Worm (Caenorhabditis elegans) whole organism, mixed stage, embryonic: ENCODE data around the gene gck-2.

Experiments
- elt-3 ChIP-seq: fragments of 150-350 bp; optimal IDR thresholded peaks from 2 replicates; lab custom pipeline; 2014; ENCODE audit warnings: missing biosample characterization, missing genetic modification characterization
- lin-13 ChIP-seq: fragments of 150-350 bp; optimal IDR thresholded peaks from 2 replicates; lab custom pipeline; 2014; ENCODE audit warnings: missing biosample characterization, missing genetic modification characterization
- nhr-2 ChIP-seq: fragments of 150-350 bp; optimal IDR thresholded peaks from 2 replicates; lab custom pipeline; 2014; ENCODE audit warnings: missing biosample characterization, missing genetic modification characterization
- nhr-76 ChIP-seq: sonication (generic microtip); optimal IDR thresholded peaks from 2 replicates; lab custom pipeline; 2017; ENCODE audit warnings: missing biosample characterization, missing genetic modification characterization
- ztf-11 ChIP-seq: fragments of 150-350 bp; optimal IDR thresholded peaks from 2 replicates; lab custom pipeline; 2014; ENCODE audit warnings: missing biosample characterization, missing genetic modification characterization

DNA sequence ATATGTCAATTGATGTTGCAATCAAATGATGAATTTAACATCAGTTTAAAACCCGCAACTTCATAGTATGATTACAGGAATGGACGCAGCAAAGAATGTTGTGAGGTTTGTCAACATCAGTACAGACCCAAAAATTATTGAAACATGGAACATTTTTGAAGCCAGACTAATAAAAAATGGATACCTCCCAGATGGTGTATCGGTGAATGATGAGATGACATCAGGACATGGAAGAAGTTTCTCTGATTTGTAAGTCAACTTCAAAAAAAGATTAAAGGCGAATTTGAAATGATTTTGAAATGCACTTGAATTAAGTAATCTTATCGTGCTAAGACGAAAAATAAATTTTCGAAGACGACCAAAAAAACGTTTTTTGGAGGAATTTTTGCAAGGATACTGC lies 21.4 kb upstream of the gck-2 start:
- TF ChIP-seq elt-3 (tag; lab: Kevin White, UChicago), result no peak
- TF ChIP-seq ztf-11 (tag; lab: Kevin White, UChicago), result no peak
- TF ChIP-seq nhr-76 (tag; lab: Kevin White, UChicago), result no peak
- no peak for TF ChIP-seq lin-13
- TF ChIP-seq nhr-2 (tag; lab: Kevin White, UChicago), result no peak
